Worm (Caenorhabditis elegans): Measurements from ENCODE around the gene F35D2.1.

The F35D2.1 gene

ce11 chrII:7575614-7576013 lies at the start of gene F35D2.1:
Gene F35D2.1 (plus strand): TSS chrII:7575914.
- TF ChIP-seq unc-55 (GFP tag; optimal IDR thresholded peaks at IDR 0.05) (no peak), crh-2 (tag; optimal IDR thresholded peaks at IDR 0.05) (no peak)

ce11 chrII:7528210-7528609 lies 47.5 kb upstream of the F35D2.1 start:
- TF ChIP-seq mdl-1 (tag; optimal IDR thresholded peaks at IDR 0.05) (peak in 1 of 2 experiments; percentile 53), nhr-21 (tag; optimal IDR thresholded peaks at IDR 0.05) (peak; percentile 83), nhr-129 (tag; optimal IDR thresholded peaks at IDR 0.05) (peak; percentile 71), fos-1 (tag; optimal IDR thresholded peaks at IDR 0.05) (peak; percentile 66), sma-9 (GFP tag; optimal IDR thresholded peaks at IDR 0.05) (peak; percentile 98), sma-9 (tag; optimal IDR thresholded peaks at IDR 0.05) (no peak), dmd-4 (tag; optimal IDR thresholded peaks at IDR 0.05) (no peak), nhr-10 (tag; optimal IDR thresholded peaks at IDR 0.05) (no peak), blmp-1 (tag; optimal IDR thresholded peaks at IDR 0.05; ENCODE audit: insufficient read depth) (peak; percentile 87), ceh-16 (tag; optimal IDR thresholded peaks at IDR 0.05) (no peak), lin-39 (tag; optimal IDR thresholded peaks at IDR 0.05) (no peak), crh-2 (tag; optimal IDR thresholded peaks at IDR 0.05) (peak; percentile 76), sma-3 (GFP tag; optimal IDR thresholded peaks at IDR 0.05) (peak; percentile 93), zag-1 (tag; optimal IDR thresholded peaks at IDR 0.05) (no peak), gmeb-1 (tag; optimal IDR thresholded peaks at IDR 0.05) (peak; percentile 64)

DNA sequence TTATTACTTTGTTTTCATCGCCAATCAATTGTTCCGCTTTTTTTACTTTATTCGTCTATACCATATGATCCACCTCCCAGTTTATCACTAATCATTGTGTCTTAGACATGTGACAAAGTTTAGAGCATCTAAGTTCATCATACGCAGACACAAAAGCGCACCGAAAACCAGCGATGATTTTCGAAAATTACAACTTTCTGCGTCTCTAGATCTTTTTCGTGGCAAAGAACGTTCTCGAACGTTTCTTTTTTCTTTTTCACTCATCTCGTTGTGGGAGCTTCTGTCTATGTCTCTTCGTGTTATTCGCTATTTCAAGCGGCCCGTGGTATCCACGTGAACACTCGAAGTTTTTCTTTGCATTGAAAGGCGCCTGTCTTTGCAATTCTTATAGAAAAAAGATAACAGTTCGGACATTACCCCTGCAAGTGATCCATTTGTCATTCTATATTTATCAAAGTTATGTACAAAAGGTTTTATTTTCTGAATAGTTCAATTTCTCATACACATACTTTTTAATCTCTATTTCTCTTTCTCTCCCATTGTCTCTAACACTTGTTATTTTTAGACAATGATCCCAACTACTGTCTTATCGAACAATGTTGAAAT lies 46.5 kb upstream of the F35D2.1 start, which contains the start of gene ZK1290.5:
ZK1290.5 (plus strand) TSS at position 566 of the 606 bp plus-strand sequence.
- TF ChIP-seq sma-9 (GFP tag; optimal IDR thresholded peaks at IDR 0.05) (peak; percentile 98), sma-9 (tag; optimal IDR thresholded peaks at IDR 0.05) (peak; percentile 18), elt-3 (tag; optimal IDR thresholded peaks at IDR 0.05) (no peak), peb-1 (tag; optimal IDR thresholded peaks at IDR 0.05) (no peak), nhr-6 (tag; optimal IDR thresholded peaks at IDR 0.05) (peak; percentile 84), mab-5 (tag; optimal IDR thresholded peaks at IDR 0.05) (peak; percentile 27), sem-4 (tag; optimal IDR thresholded peaks at IDR 0.05) (peak; percentile 79), alr-1 (tag; optimal IDR thresholded peaks at IDR 0.05) (no peak), nhr-129 (tag; optimal IDR thresholded peaks at IDR 0.05) (peak; percentile 93), gmeb-1 (tag; optimal IDR thresholded peaks at IDR 0.05) (peak; percentile 62), zag-1 (tag; optimal IDR thresholded peaks at IDR 0.05) (peak; percentile 53), dmd-4 (tag; optimal IDR thresholded peaks at IDR 0.05) (no peak), ztf-11 (tag; optimal IDR thresholded peaks at IDR 0.05) (no peak), nhr-23 (tag; optimal IDR thresholded peaks at IDR 0.05) (no peak), lin-11 (tag; optimal IDR thresholded peaks at IDR 0.05) (no peak), skn-1 (tag; optimal IDR thresholded peaks at IDR 0.05) (peak; percentile 62), Y55F3AM.14 (GFP tag; optimal IDR thresholded peaks at IDR 0.05) (peak; percentile 69), fos-1 (tag; optimal IDR thresholded peaks at IDR 0.05) (peak; percentile 87), blmp-1 (tag; optimal IDR thresholded peaks at IDR 0.05; ENCODE audit: insufficient read depth) (peak; percentile 71), nhr-12 (tag; optimal IDR thresholded peaks at IDR 0.05) (no peak), nhr-10 (tag; optimal IDR thresholded peaks at IDR 0.05) (peak; percentile 52), mbf-1 (tag; optimal IDR thresholded peaks at IDR 0.05) (no peak), ceh-82 (tag; optimal IDR thresholded peaks at IDR 0.05) (no peak), egl-27 (tag; optimal IDR thresholded peaks at IDR 0.05) (peak; percentile 92), lsy-2 (tag; optimal IDR thresholded peaks at IDR 0.05) (peak; percentile 28 to 89), nhr-25 (tag; optimal IDR thresholded peaks at IDR 0.05) (peak; percentile 91), mdl-1 (tag; optimal IDR thresholded peaks at IDR 0.05) (peak; percentile 74 to 90), ceh-16 (tag; optimal IDR thresholded peaks at IDR 0.05) (no peak), snpc-4 (tag; optimal IDR thresholded peaks at IDR 0.05) (peak; percentile 18), C34F6.9 (tag; optimal IDR thresholded peaks at IDR 0.05) (peak; percentile 96), unc-62 (GFP tag; optimal IDR thresholded peaks at IDR 0.05) (peak; percentile 18), ztf-4 (tag; optimal IDR thresholded peaks at IDR 0.05) (peak; percentile 84), unc-39 (tag; optimal IDR thresholded peaks at IDR 0.05) (no peak), lin-13 (GFP tag; optimal IDR thresholded peaks at IDR 0.05) (peak; percentile 47), F13H6.1 (tag; optimal IDR thresholded peaks at IDR 0.05) (peak; percentile 95), sma-3 (GFP tag; optimal IDR thresholded peaks at IDR 0.05) (peak; percentile 97), nhr-21 (tag; optimal IDR thresholded peaks at IDR 0.05) (peak; percentile 94), nhr-11 (tag; optimal IDR thresholded peaks at IDR 0.05) (no peak), nhr-77 (tag; optimal IDR thresholded peaks at IDR 0.05) (no peak), ama-1 (optimal IDR thresholded peaks at IDR 0.05) (no peak), crh-2 (tag; optimal IDR thresholded peaks at IDR 0.05) (peak; percentile 98), ZK546.5 (tag; optimal IDR thresholded peaks at IDR 0.05) (no peak), unc-55 (GFP tag; optimal IDR thresholded peaks at IDR 0.05) (peak; percentile 68), nhr-237 (tag; optimal IDR thresholded peaks at IDR 0.05) (no peak), lin-39 (tag; optimal IDR thresholded peaks at IDR 0.05) (no peak)

All from whole organism, L2 larva.